Fruit fly (Drosophila melanogaster) whole organism, embryonic: ENCODE results near the gene CG12477.

Experiments
- Antp ChIP-seq: fragments of 200-800 bp; sonication (Bioruptor generic); optimal IDR thresholded peaks from 3 replicates; lab custom pipeline; 2016; ENCODE audit warnings: missing biosample characterization, missing genetic modification characterization
- CG11456 ChIP-seq: fragments of 200-800 bp; sonication (Bioruptor generic); IDR thresholded peaks from 3 replicates; pipeline ENCODE4 v1.3.6; 2022; ENCODE audit warnings: missing biosample characterization, missing genetic modification characterization
- CG11504 ChIP-seq: fragments of 200-800 bp; sonication (Bioruptor generic); optimal IDR thresholded peaks from 3 replicates; lab custom pipeline; 2019; ENCODE audit warnings: missing biosample characterization, mild to moderate bottlenecking, missing genetic modification characterization, moderate library complexity
- CG12659 ChIP-seq: fragments of 200-800 bp; sonication (Bioruptor generic); optimal IDR thresholded peaks from 3 replicates; lab custom pipeline; 2017; ENCODE audit warnings: mild to moderate bottlenecking, missing biosample characterization, missing genetic modification reagents, missing genetic modification characterization
- CG13287 ChIP-seq: fragments of 200-800 bp; sonication (Bioruptor generic); IDR thresholded peaks from 2 replicates; pipeline ENCODE4 v1.3.6; 2022; ENCODE audit warnings: missing biosample characterization, missing genetic modification characterization; ENCODE audit not compliant: partially characterized antibody
- CG17186 ChIP-seq: fragments of 200-800 bp; sonication (Bioruptor generic); optimal IDR thresholded peaks from 3 replicates; lab custom pipeline; 2017; ENCODE audit warnings: missing biosample characterization, missing genetic modification reagents, missing genetic modification characterization
- CG17361 ChIP-seq: fragments of 200-800 bp; sonication (Bioruptor generic); IDR thresholded peaks from 3 replicates; pipeline ENCODE4 v1.3.6; 2022; ENCODE audit warnings: missing biosample characterization, missing genetic modification characterization
- CG18011 ChIP-seq: fragments of 200-800 bp; sonication (Bioruptor generic); optimal IDR thresholded peaks from 2 replicates; lab custom pipeline; 2017; ENCODE audit warnings: missing biosample characterization, missing genetic modification characterization, mild to moderate bottlenecking, moderate library complexity, missing genotype
- CG2120 ChIP-seq: fragments of 200-800 bp; sonication (Bioruptor generic); optimal IDR thresholded peaks from 3 replicates; lab custom pipeline; 2016; ENCODE audit warnings: missing biosample characterization, missing genetic modification characterization
- CG2202 ChIP-seq: fragments of 200-800 bp; sonication (Bioruptor generic); optimal IDR thresholded peaks from 2 replicates; lab custom pipeline; 2018; ENCODE audit warnings: missing biosample characterization, mild to moderate bottlenecking, missing genetic modification characterization
- CG2712 ChIP-seq: fragments of 200-800 bp; optimal IDR thresholded peaks from 3 replicates; lab custom pipeline; 2019; ENCODE audit warnings: missing biosample characterization, mild to moderate bottlenecking, missing genetic modification characterization, moderate library complexity
- CG2889 ChIP-seq: fragments of 200-800 bp; sonication (Bioruptor generic); IDR thresholded peaks from 3 replicates; pipeline ENCODE4 v1.3.6; 2022; ENCODE audit warnings: missing biosample characterization, missing genetic modification characterization
- CG30020 ChIP-seq: fragments of 200-800 bp; optimal IDR thresholded peaks from 2 replicates; lab custom pipeline; 2019; ENCODE audit warnings: missing biosample characterization, mild to moderate bottlenecking, missing genetic modification characterization, moderate library complexity
- CG3163 ChIP-seq: fragments of 200-800 bp; sonication (Bioruptor generic); optimal IDR thresholded peaks from 3 replicates; lab custom pipeline; 2016; ENCODE audit warnings: missing biosample characterization, missing genetic modification characterization
- CG3847 ChIP-seq: fragments of 200-800 bp; sonication (Bioruptor generic); IDR thresholded peaks from 2 replicates; pipeline ENCODE4 v1.3.6; 2022; ENCODE audit warnings: missing biosample characterization, missing genetic modification characterization
- CG4282 ChIP-seq: fragments of 200-800 bp; sonication (Bioruptor generic); optimal IDR thresholded peaks from 2 replicates; lab custom pipeline; 2016; ENCODE audit warnings: missing biosample characterization, missing genetic modification characterization
- CG4328 ChIP-seq: fragments of 200-800 bp; sonication (Bioruptor generic); optimal IDR thresholded peaks from 3 replicates; lab custom pipeline; 2017; ENCODE audit warnings: missing biosample characterization, missing genetic modification reagents, missing genetic modification characterization
- CG7556 ChIP-seq: fragments of 200-800 bp; sonication (Bioruptor generic); optimal IDR thresholded peaks from 2 replicates; lab custom pipeline; 2017; ENCODE audit warnings: missing biosample characterization, mild to moderate bottlenecking, missing genetic modification characterization
- CG7928 ChIP-seq: fragments of 200-800 bp; sonication (Bioruptor generic); optimal IDR thresholded peaks from 2 replicates; lab custom pipeline; 2017; ENCODE audit warnings: missing biosample characterization, mild to moderate bottlenecking, missing genetic modification characterization
- CG8388 ChIP-seq: fragments of 200-800 bp; sonication (Bioruptor generic); optimal IDR thresholded peaks from 2 replicates; lab custom pipeline; 2019; ENCODE audit warnings: missing biosample characterization, mild to moderate bottlenecking, missing genetic modification characterization, moderate library complexity
- CTCF ChIP-seq: fragments of 200-800 bp; sonication (Bioruptor generic); optimal IDR thresholded peaks from 2 replicates; lab custom pipeline; 2017; ENCODE audit warnings: missing biosample characterization, mild to moderate bottlenecking, missing genetic modification characterization, moderate library complexity
- CrebB ChIP-seq: fragments of 200-800 bp; sonication (Bioruptor generic); optimal IDR thresholded peaks from 3 replicates; lab custom pipeline; 2018; ENCODE audit warnings: missing biosample characterization, mild to moderate bottlenecking, missing genetic modification characterization
- Dip2 ChIP-seq: fragments of 200-800 bp; sonication (Bioruptor generic); IDR thresholded peaks from 2 replicates; pipeline ENCODE4 v1.3.6; 2022; ENCODE audit warnings: missing biosample characterization, missing genetic modification characterization
- E2f2 ChIP-seq: fragments of 200-800 bp; sonication (Bioruptor generic); IDR thresholded peaks from 2 replicates; pipeline ENCODE4 v1.3.6; 2022; ENCODE audit warnings: missing biosample characterization, missing genetic modification characterization
- Fer1 ChIP-seq: fragments of 200-800 bp; sonication (Bioruptor generic); optimal IDR thresholded peaks from 2 replicates; lab custom pipeline; 2017; ENCODE audit warnings: missing biosample characterization, mild to moderate bottlenecking, missing genetic modification characterization
- H2.0 ChIP-seq: fragments of 200-800 bp; sonication (Bioruptor generic); IDR thresholded peaks from 2 replicates; pipeline ENCODE4 v1.3.6; 2022; ENCODE audit warnings: missing biosample characterization, missing genetic modification characterization
- HLH54F ChIP-seq: fragments of 200-800 bp; sonication (Bioruptor generic); optimal IDR thresholded peaks from 3 replicates; lab custom pipeline; 2016; ENCODE audit warnings: missing biosample characterization, missing genetic modification characterization
- Hr39 ChIP-seq: fragments of >200 bp; optimal IDR thresholded peaks from 2 replicates; lab custom pipeline; 2017
- Med ChIP-seq: fragments of 200-800 bp; sonication (Bioruptor generic); peaks from one replicate; lab custom pipeline; 2016; ENCODE audit warnings: missing biosample characterization, missing genetic modification characterization, mild to moderate bottlenecking, inconsistent platforms, moderate library complexity
- Meics ChIP-seq: fragments of 200-800 bp; sonication (Bioruptor generic); optimal IDR thresholded peaks from 2 replicates; lab custom pipeline; 2017; ENCODE audit warnings: missing biosample characterization, mild to moderate bottlenecking, missing genetic modification characterization
- NC2α ChIP-seq: fragments of 200-800 bp; sonication (Bioruptor generic); optimal IDR thresholded peaks from 2 replicates; lab custom pipeline; 2016; ENCODE audit warnings: missing biosample characterization, missing genetic modification characterization
- Sox102F ChIP-seq: fragments of 200-800 bp; sonication (Bioruptor generic); optimal IDR thresholded peaks from 2 replicates; lab custom pipeline; 2018; ENCODE audit warnings: missing biosample characterization, mild to moderate bottlenecking, missing genetic modification characterization, moderate library complexity
- Trl ChIP-seq, 3 experiments: fragments of >200 bp in 2 of 3; fragments of 200-800 bp in 1 of 3; sonication (Bioruptor generic) in 1 of 3; optimal IDR thresholded peaks; 2 replicates in 1 of 3; 3 replicates in 2 of 3; lab custom pipeline; 2016 to 2017; ENCODE audit warnings: missing biosample characterization in 1 of 3, missing genetic modification characterization in 1 of 3
- ase ChIP-seq: fragments of 200-800 bp; sonication (Bioruptor generic); IDR thresholded peaks from 3 replicates; pipeline ENCODE4 v1.3.6; 2022; ENCODE audit warnings: missing biosample characterization, missing genetic modification characterization
- bowl ChIP-seq: fragments of 200-800 bp; sonication (Bioruptor generic); IDR thresholded peaks from 2 replicates; pipeline ENCODE4 v1.3.6; 2022; ENCODE audit warnings: missing biosample characterization, missing genetic modification characterization
- esg ChIP-seq: fragments of 200-800 bp; sonication (Bioruptor generic); conservative IDR thresholded peaks from 2 replicates; pipeline ENCODE4 v1.3.6; 2022; ENCODE audit warnings: missing biosample characterization, missing genetic modification characterization
- fd96Cb ChIP-seq: fragments of 200-800 bp; sonication (Bioruptor generic); optimal IDR thresholded peaks from 2 replicates; lab custom pipeline; 2018; ENCODE audit warnings: missing biosample characterization, mild to moderate bottlenecking, missing genetic modification characterization, moderate library complexity
- grau ChIP-seq: fragments of 200-800 bp; optimal IDR thresholded peaks from 3 replicates; lab custom pipeline; 2019; ENCODE audit warnings: missing biosample characterization, mild to moderate bottlenecking, missing genetic modification characterization, moderate library complexity
- hkb ChIP-seq, 2 experiments: fragments of 200-800 bp in 1 of 2; fragments of >200 bp in 1 of 2; sonication (Bioruptor generic) in 1 of 2; IDR thresholded peaks in 1 of 2; optimal IDR thresholded peaks in 1 of 2; 2 replicates each; pipeline versions ENCODE4 v1.3.6 to Lab custom; 2017 to 2022; ENCODE audit warnings: missing biosample characterization in 1 of 2, missing genetic modification characterization in 1 of 2
- insv ChIP-seq, 2 experiments: fragments of 200-800 bp; sonication (Bioruptor generic); optimal IDR thresholded peaks; 3 replicates each; lab custom pipeline; 2016 to 2018; ENCODE audit warnings: missing biosample characterization in 2 of 2, missing genetic modification characterization in 2 of 2
- inv ChIP-seq: fragments of 200-800 bp; sonication (Bioruptor generic); IDR thresholded peaks from 2 replicates; pipeline ENCODE4 v1.3.6; 2022; ENCODE audit warnings: missing biosample characterization, missing genetic modification characterization; ENCODE audit not compliant: partially characterized antibody
- lola ChIP-seq, 3 experiments: fragments of >200 bp in 2 of 3; fragments of 200-800 bp in 1 of 3; sonication (Bioruptor generic) in 1 of 3; optimal IDR thresholded peaks; 2 replicates each; lab custom pipeline; 2017 to 2019; ENCODE audit warnings: missing biosample characterization in 3 of 3, missing genetic modification characterization in 3 of 3, mild to moderate bottlenecking in 1 of 3, moderate library complexity in 1 of 3
- nom ChIP-seq: fragments of 200-800 bp; sonication (Bioruptor generic); optimal IDR thresholded peaks from 2 replicates; lab custom pipeline; 2017; ENCODE audit warnings: missing biosample characterization, missing genetic modification characterization, mild to moderate bottlenecking, moderate library complexity, missing genetic modification reagents
- org-1 ChIP-seq: fragments of 200-800 bp; sonication (Bioruptor generic); optimal IDR thresholded peaks from 2 replicates; lab custom pipeline; 2017; ENCODE audit warnings: missing biosample characterization, missing genetic modification characterization
- pfk ChIP-seq: fragments of 200-800 bp; sonication (Bioruptor generic); optimal IDR thresholded peaks from 2 replicates; lab custom pipeline; 2018; ENCODE audit warnings: missing biosample characterization, mild to moderate bottlenecking, missing genetic modification characterization, moderate library complexity
- pum ChIP-seq: fragments of 200-800 bp; sonication (Bioruptor generic); optimal IDR thresholded peaks from 2 replicates; lab custom pipeline; 2016; ENCODE audit warnings: missing biosample characterization, missing genetic modification characterization
- salm ChIP-seq: fragments of 200-800 bp; sonication (Bioruptor generic); optimal IDR thresholded peaks from 2 replicates; lab custom pipeline; 2018; ENCODE audit warnings: missing biosample characterization, mild to moderate bottlenecking, missing genetic modification characterization
- ttk ChIP-seq: fragments of 200-800 bp; sonication (Bioruptor generic); IDR thresholded peaks from 2 replicates; pipeline ENCODE4 v2.1.2; 2022; ENCODE audit warnings: missing biosample characterization, missing genetic modification characterization
- vvl ChIP-seq: fragments of 200-800 bp; sonication (Bioruptor generic); IDR thresholded peaks from 2 replicates; pipeline ENCODE4 v1.3.6; 2022; ENCODE audit warnings: missing biosample characterization, missing genetic modification characterization
- zfh2 ChIP-seq: fragments of 200-800 bp; sonication (Bioruptor generic); optimal IDR thresholded peaks from 2 replicates; lab custom pipeline; 2016; ENCODE audit warnings: missing biosample characterization, missing genetic modification characterization

CG12477 gene

DNA sequence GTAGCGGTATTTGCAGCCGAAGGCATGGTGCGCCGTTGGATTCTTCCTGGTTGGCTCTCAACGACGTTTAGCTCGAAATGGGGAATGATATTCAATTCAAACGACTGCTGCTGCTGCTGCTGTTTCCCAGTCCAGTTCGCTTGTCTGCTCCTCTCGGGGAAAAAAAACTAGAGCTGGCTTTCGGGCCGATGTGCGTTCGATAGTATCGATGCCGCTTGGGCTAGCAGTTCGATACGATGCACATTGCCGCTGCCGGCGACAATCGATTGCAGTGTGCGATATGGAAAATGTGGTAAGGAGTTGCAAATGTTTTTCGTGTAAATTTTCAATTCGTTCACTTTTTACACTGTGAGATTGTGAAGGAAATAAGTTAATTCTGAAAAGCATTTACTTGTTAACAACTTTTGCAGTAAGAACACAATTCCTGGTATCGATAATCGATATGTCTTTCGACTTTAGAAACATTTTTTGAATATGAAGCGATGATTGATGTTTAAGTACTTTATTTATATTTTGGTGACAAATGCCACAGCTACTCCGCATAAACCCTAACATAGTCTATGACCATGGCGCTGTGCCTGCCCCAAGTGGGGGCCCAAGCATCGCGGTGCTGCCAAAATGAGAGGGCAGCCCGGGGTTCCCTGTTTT, 50.0 kb downstream of the CG12477 start, which contains the start of gene Capr (continued):
- TF ChIP-seq CrebB (tag; lab: Kevin White, UChicago), result no peak
- no peak for TF ChIP-seq CG3163
- TF ChIP-seq CG30020 (tag; lab: Kevin White, UChicago), result peak; percentile 42
- peak; percentile 53 for TF ChIP-seq vvl
- no peak for TF ChIP-seq CG7556 (GFP tag; lab: Kevin White, UChicago)
- TF ChIP-seq pum, result peak; percentile 10
- TF ChIP-seq CG3847, result peak; percentile 70
- TF ChIP-seq org-1 (GFP tag; lab: Kevin White, UChicago), result no peak
- no peak for TF ChIP-seq ttk (GFP tag; lab: Robert Waterston, UW)
- TF ChIP-seq Sox102F (GFP tag; lab: Kevin White, UChicago), result no peak
- TF ChIP-seq nom (GFP tag; lab: Kevin White, UChicago), result peak; percentile 22
- no peak for TF ChIP-seq ase
- TF ChIP-seq grau (tag; lab: Kevin White, UChicago), result peak; percentile 30
- TF ChIP-seq CG12659 (GFP tag; lab: Kevin White, UChicago), result peak; percentile 67
- TF ChIP-seq Antp (GFP tag; lab: Kevin White, UChicago), result peak; percentile 34
- TF ChIP-seq CG11504 (tag; lab: Kevin White, UChicago), result peak; percentile 69
- no peak for TF ChIP-seq lola (GFP tag; optimal IDR thresholded peaks at IDR 0.05; lab: Kevin White, UChicago)
- TF ChIP-seq CG8388 (GFP tag; lab: Kevin White, UChicago), result no peak
- no peak for TF ChIP-seq H2.0 (GFP tag; lab: Robert Waterston, UW)
- TF ChIP-seq CG4328 (GFP tag; lab: Kevin White, UChicago), result no peak
- peak; percentile 54 for TF ChIP-seq CG2712 (tag; lab: Kevin White, UChicago)
- no peak for TF ChIP-seq salm (tag; lab: Kevin White, UChicago)
- TF ChIP-seq insv (GFP tag; optimal IDR thresholded peaks at IDR 0.05; lab: Kevin White, UChicago), result no peak
- TF ChIP-seq CG4282 (GFP tag; lab: Kevin White, UChicago), result peak; percentile 57
- TF ChIP-seq Trl (optimal IDR thresholded peaks at IDR 0.05; lab: Kevin White, UChicago), result no peak
- TF ChIP-seq Trl (GFP tag; optimal IDR thresholded peaks at IDR 0.05; lab: Kevin White, UChicago), result peak; percentile 39
- TF ChIP-seq CG7928 (GFP tag; lab: Kevin White, UChicago), result no peak
- peak; percentile 44 for TF ChIP-seq CTCF (GFP tag; lab: Kevin White, UChicago)
- TF ChIP-seq pfk, result peak; percentile 1
- 0 out of 3 replicates have a peak, but pooled peaks have one; percentile 18 for TF ChIP-seq CG17361 (GFP tag; lab: Robert Waterston, UW)
- TF ChIP-seq CG18011 (GFP tag; lab: Kevin White, UChicago), result peak; percentile 17
- peak; percentile 91 for TF ChIP-seq Med (GFP tag; lab: Kevin White, UChicago)
- 0 out of 3 replicates have a peak, but pooled peaks have one; percentile 25 for TF ChIP-seq CG11456 (GFP tag; lab: Robert Waterston, UW)
- no peak for TF ChIP-seq NC2α (GFP tag; lab: Kevin White, UChicago)
- peak; percentile 54 for TF ChIP-seq zfh2 (GFP tag; lab: Kevin White, UChicago)
- TF ChIP-seq Meics (GFP tag; lab: Kevin White, UChicago), result peak; percentile 17
- no peak for TF ChIP-seq CG2889
- no peak for TF ChIP-seq Hr39
- peak; percentile 100 for TF ChIP-seq inv (GFP tag; lab: Robert Waterston, UW)
- TF ChIP-seq hkb (optimal IDR thresholded peaks at IDR 0.05; lab: Kevin White, UChicago), result no peak
- TF ChIP-seq hkb (GFP tag; IDR thresholded peaks at IDR 0.05; lab: Robert Waterston, UW), result no peak
- peak; percentile 24 for TF ChIP-seq CG2120
- TF ChIP-seq CG17186 (GFP tag; lab: Kevin White, UChicago), result peak; percentile 93
- TF ChIP-seq CG13287 (GFP tag; lab: Robert Waterston, UW), result peak; percentile 100
- peak; percentile 86 for TF ChIP-seq E2f2 (GFP tag; lab: Robert Waterston, UW)
- TF ChIP-seq bowl (GFP tag; lab: Robert Waterston, UW), result no peak
- TF ChIP-seq esg (GFP tag; lab: Robert Waterston, UW), result no peak
- peak; percentile 3 for TF ChIP-seq CG2202 (tag; lab: Kevin White, UChicago)
- no peak for TF ChIP-seq fd96Cb (tag; lab: Kevin White, UChicago)
- TF ChIP-seq Dip2 (GFP tag; lab: Robert Waterston, UW), result no peak
- peak; percentile 13 for TF ChIP-seq HLH54F (GFP tag; lab: Kevin White, UChicago)
- peak; percentile 5 for TF ChIP-seq Fer1 (GFP tag; lab: Kevin White, UChicago)
